Worm (Caenorhabditis elegans) whole organism, L1 larva: ENCODE results near the gene clec-57.

Experiments
- C34B4.2 ChIP-seq: sonication (generic microtip); optimal IDR thresholded peaks from 2 replicates; lab custom pipeline; 2017; ENCODE audit warnings: mild to moderate bottlenecking, missing genetic modification characterization, missing compliant biosample characterization
- F16B12.6 ChIP-seq: fragments of 150-350 bp; optimal IDR thresholded peaks from 2 replicates; lab custom pipeline; 2014; ENCODE audit warnings: missing biosample characterization, missing genetic modification characterization
- Y116A8C.19 ChIP-seq: sonication (generic microtip); optimal IDR thresholded peaks from 2 replicates; lab custom pipeline; 2016; ENCODE audit warnings: missing compliant biosample characterization, missing genetic modification characterization, borderline replicate concordance
- aha-1 ChIP-seq: fragments of 150-350 bp; optimal IDR thresholded peaks from 2 replicates; lab custom pipeline; 2014; ENCODE audit warnings: missing biosample characterization, missing genetic modification characterization
- aly-2 ChIP-seq: fragments of 150-350 bp; optimal IDR thresholded peaks from 2 replicates; lab custom pipeline; 2014; ENCODE audit warnings: missing biosample characterization, missing genetic modification characterization
- ama-1 ChIP-seq: fragments of 150-350 bp; optimal IDR thresholded peaks from 2 replicates; lab custom pipeline; 2014
- blmp-1 ChIP-seq: fragments of 150-350 bp; optimal IDR thresholded peaks from 2 replicates; lab custom pipeline; 2014; ENCODE audit warnings: missing biosample characterization, missing genetic modification characterization
- ceh-8 ChIP-seq: fragments of 200-800 bp; sonication (Bioruptor generic); optimal IDR thresholded peaks from 2 replicates; lab custom pipeline; 2018; ENCODE audit warnings: mild to moderate bottlenecking, missing genetic modification characterization, moderate library complexity, missing compliant biosample characterization
- ceh-82 ChIP-seq, 3 experiments: fragments of 150-350 bp in 1 of 3; sonication (generic microtip) in 2 of 3; optimal IDR thresholded peaks; 2 replicates each; lab custom pipeline; 2014 to 2017; ENCODE audit warnings: missing biosample characterization in 3 of 3, missing genetic modification characterization in 3 of 3
- efl-1 ChIP-seq, 4 experiments: fragments of 150-350 bp; optimal IDR thresholded peaks in 3 of 4; peaks in 1 of 4; 1 replicate in 1 of 4; 2 replicates in 3 of 4; lab custom pipeline; 2014; ENCODE audit warnings: missing biosample characterization in 2 of 4, missing genetic modification characterization in 2 of 4, missing genetic modification reagents in 2 of 4
- egl-13 ChIP-seq: sonication (generic microtip); optimal IDR thresholded peaks from 2 replicates; lab custom pipeline; 2016; ENCODE audit warnings: missing genotype, missing genetic modification reagents, missing genetic modification characterization, missing compliant biosample characterization
- egl-27 ChIP-seq, 2 experiments: fragments of 150-350 bp in 1 of 2; sonication (generic microtip); optimal IDR thresholded peaks; 3 replicates each; lab custom pipeline; 2017 to 2018; ENCODE audit warnings: missing biosample characterization in 2 of 2, missing genetic modification characterization in 2 of 2, missing genetic modification reagents in 2 of 2
- elt-2 ChIP-seq: sonication (generic microtip); optimal IDR thresholded peaks from 2 replicates; lab custom pipeline; 2016; ENCODE audit warnings: missing genetic modification characterization, mild to moderate bottlenecking, inconsistent platforms, missing compliant biosample characterization, missing genetic modification reagents
- elt-3 ChIP-seq, 6 experiments: fragments of 150-350 bp in 1 of 6; sonication (generic microtip); optimal IDR thresholded peaks; 2 replicates each; lab custom pipeline; 2017 to 2018; ENCODE audit warnings: missing biosample characterization in 6 of 6, missing genetic modification characterization in 6 of 6, inconsistent platforms in 1 of 6
- grh-1 ChIP-seq: fragments of 200-800 bp; sonication (Bioruptor generic); IDR thresholded peaks from 2 replicates; pipeline ENCODE4 v1.3.6; 2022; ENCODE audit warnings: missing genetic modification reagents, missing genetic modification characterization, missing compliant biosample characterization
- hlh-4 ChIP-seq: sonication (generic microtip); optimal IDR thresholded peaks from 2 replicates; lab custom pipeline; 2016; ENCODE audit warnings: mild to moderate bottlenecking, missing genetic modification characterization, missing compliant biosample characterization
- jun-1 ChIP-seq: fragments of 150-350 bp; optimal IDR thresholded peaks from 2 replicates; lab custom pipeline; 2014; ENCODE audit warnings: missing biosample characterization, missing genetic modification reagents, missing genetic modification characterization
- lin-13 ChIP-seq: fragments of 150-350 bp; optimal IDR thresholded peaks from 2 replicates; lab custom pipeline; 2014; ENCODE audit warnings: missing biosample characterization, missing genetic modification reagents, missing genetic modification characterization
- lin-14 ChIP-seq: fragments of 200-800 bp; sonication (Bioruptor generic); optimal IDR thresholded peaks from 2 replicates; lab custom pipeline; 2018; ENCODE audit warnings: mild to moderate bottlenecking, missing genetic modification characterization, moderate library complexity, missing compliant biosample characterization
- lin-35 ChIP-seq, 2 experiments: fragments of 150-350 bp; optimal IDR thresholded peaks; 2 replicates each; lab custom pipeline; 2014; ENCODE audit warnings: missing biosample characterization in 2 of 2, missing genetic modification characterization in 2 of 2, missing genetic modification reagents in 2 of 2
- lir-3 ChIP-seq: sonication (generic microtip); optimal IDR thresholded peaks from 2 replicates; lab custom pipeline; 2016; ENCODE audit warnings: mild to moderate bottlenecking, missing genetic modification characterization, moderate library complexity, missing compliant biosample characterization; ENCODE audit not compliant: poor library complexity
- mdl-1 ChIP-seq, 2 experiments: fragments of 150-350 bp; optimal IDR thresholded peaks; 2 replicates each; lab custom pipeline; 2014 to 2017; ENCODE audit warnings: missing biosample characterization in 2 of 2, missing genetic modification characterization in 2 of 2, inconsistent platforms in 1 of 2
- mef-2 ChIP-seq: fragments of 150-350 bp; optimal IDR thresholded peaks from 2 replicates; lab custom pipeline; 2014; ENCODE audit warnings: missing biosample characterization, missing genetic modification characterization
- nhr-11 ChIP-seq: fragments of 150-350 bp; optimal IDR thresholded peaks from 2 replicates; lab custom pipeline; 2014; ENCODE audit warnings: missing biosample characterization, missing genetic modification characterization
- nhr-19 ChIP-seq: fragments of 200-800 bp; sonication (Bioruptor generic); conservative IDR thresholded peaks from 2 replicates; pipeline ENCODE4 v1.3.6; 2022; ENCODE audit warnings: missing genetic modification characterization, missing compliant biosample characterization
- nhr-28 ChIP-seq: fragments of 150-350 bp; optimal IDR thresholded peaks from 2 replicates; lab custom pipeline; 2014; ENCODE audit warnings: missing biosample characterization, missing genetic modification characterization
- nhr-71 ChIP-seq: sonication (generic microtip); optimal IDR thresholded peaks from 2 replicates; lab custom pipeline; 2016; ENCODE audit warnings: mild to moderate bottlenecking, missing genetic modification characterization, moderate library complexity, missing compliant biosample characterization
- nhr-76 ChIP-seq: sonication (generic microtip); optimal IDR thresholded peaks from 2 replicates; lab custom pipeline; 2017; ENCODE audit warnings: missing biosample characterization, missing genetic modification characterization
- nhr-77 ChIP-seq: fragments of 150-350 bp; optimal IDR thresholded peaks from 2 replicates; lab custom pipeline; 2014; ENCODE audit warnings: missing biosample characterization, missing genetic modification characterization
- nhr-84 ChIP-seq: sonication (generic microtip); optimal IDR thresholded peaks from 2 replicates; lab custom pipeline; 2017; ENCODE audit warnings: missing biosample characterization, missing genetic modification characterization
- nhr-85 ChIP-seq: sonication (generic microtip); peaks from one replicate; lab custom pipeline; 2016; ENCODE audit warnings: missing genetic modification characterization, inconsistent platforms, missing compliant biosample characterization
- pag-3 ChIP-seq: sonication (generic microtip); optimal IDR thresholded peaks from 2 replicates; lab custom pipeline; 2017; ENCODE audit warnings: missing genetic modification characterization, mild to moderate bottlenecking, missing compliant biosample characterization, antibody characterized with exemption, borderline replicate concordance; ENCODE audit not compliant: insufficient read depth
- pax-3 ChIP-seq: fragments of 200-800 bp; sonication (Bioruptor generic); optimal IDR thresholded peaks from 2 replicates; lab custom pipeline; 2018; ENCODE audit warnings: mild to moderate bottlenecking, missing genetic modification characterization, moderate library complexity, missing compliant biosample characterization
- pqm-1 ChIP-seq: sonication (generic microtip); optimal IDR thresholded peaks from 3 replicates; lab custom pipeline; 2017; ENCODE audit warnings: missing biosample characterization, missing genetic modification characterization
- rnt-1 ChIP-seq: sonication (generic microtip); optimal IDR thresholded peaks from 2 replicates; lab custom pipeline; 2016; ENCODE audit warnings: mild to moderate bottlenecking, missing genetic modification characterization, moderate library complexity, missing compliant biosample characterization
- sptf-1 ChIP-seq: fragments of 150-350 bp; optimal IDR thresholded peaks from 2 replicates; lab custom pipeline; 2014; ENCODE audit warnings: missing biosample characterization, missing genetic modification characterization
- swsn-7 ChIP-seq: sonication (generic microtip); optimal IDR thresholded peaks from 2 replicates; lab custom pipeline; 2016; ENCODE audit warnings: missing genetic modification characterization, missing compliant biosample characterization
- tlp-1 ChIP-seq: fragments of 150-350 bp; optimal IDR thresholded peaks from 2 replicates; lab custom pipeline; 2014; ENCODE audit warnings: missing biosample characterization, missing genetic modification characterization
- unc-98 ChIP-seq: fragments of 200-800 bp; sonication (Bioruptor generic); IDR thresholded peaks from 2 replicates; pipeline ENCODE4 v1.3.6; 2022; ENCODE audit warnings: missing genetic modification characterization, missing compliant biosample characterization
- vab-15 ChIP-seq: sonication (generic microtip); optimal IDR thresholded peaks from 2 replicates; lab custom pipeline; 2017; ENCODE audit warnings: missing genotype, mild to moderate bottlenecking, missing genetic modification characterization, missing compliant biosample characterization
- xbp-1 ChIP-seq: sonication (generic microtip); optimal IDR thresholded peaks from 2 replicates; lab custom pipeline; 2016; ENCODE audit warnings: missing genetic modification characterization, missing compliant biosample characterization
- zag-1 ChIP-seq: fragments of 150-350 bp; optimal IDR thresholded peaks from 2 replicates; lab custom pipeline; 2014; ENCODE audit warnings: missing biosample characterization, missing genetic modification characterization
- ztf-11 ChIP-seq, 2 experiments: sonication (generic microtip); optimal IDR thresholded peaks; 2 replicates each; lab custom pipeline; 2016 to 2017; ENCODE audit warnings: missing genetic modification characterization in 2 of 2, missing biosample characterization in 1 of 2, missing compliant biosample characterization in 1 of 2

Gene clec-57

ce11 chrV:14503065-14503464, 34.0 kb downstream of the clec-57 start (continued):
- TF ChIP-seq blmp-1 (tag; lab: Kevin White, UChicago) (peak; percentile 88), xbp-1 (tag; lab: Kevin White, UChicago) (no peak), nhr-28 (tag; lab: Kevin White, UChicago) (no peak), nhr-71 (tag; lab: Kevin White, UChicago) (no peak), ama-1 (no peak), zag-1 (tag; lab: Kevin White, UChicago) (no peak), aly-2 (tag; lab: Kevin White, UChicago) (no peak), Y116A8C.19 (tag; lab: Kevin White, UChicago) (no peak), grh-1 (no peak), nhr-85 (tag; lab: Kevin White, UChicago) (peak; percentile 47), nhr-77 (no peak), ceh-82 (tag; optimal IDR thresholded peaks at IDR 0.05; lab: Kevin White, UChicago) (no peak), mdl-1 (tag; optimal IDR thresholded peaks at IDR 0.05; lab: Kevin White, UChicago) (no peak), nhr-76 (tag; lab: Kevin White, UChicago) (no peak), lir-3 (tag; lab: Kevin White, UChicago) (no peak), egl-27 (tag; optimal IDR thresholded peaks at IDR 0.05; lab: Kevin White, UChicago) (no peak), jun-1 (tag; lab: Kevin White, UChicago) (no peak), ceh-8 (GFP tag; lab: Kevin White, UChicago) (no peak), lin-13 (GFP tag; lab: Kevin White, UChicago) (no peak), swsn-7 (tag; lab: Kevin White, UChicago) (no peak), ztf-11 (tag; optimal IDR thresholded peaks at IDR 0.05; lab: Kevin White, UChicago) (no peak), elt-3 (tag; optimal IDR thresholded peaks at IDR 0.05; lab: Kevin White, UChicago) (peak in 1 of 6 experiments; percentile 42), pqm-1 (tag; lab: Kevin White, UChicago) (peak; percentile 15), nhr-84 (tag; lab: Kevin White, UChicago) (no peak), rnt-1 (tag; lab: Kevin White, UChicago) (no peak), pag-3 (no peak), pax-3 (tag; lab: Kevin White, UChicago) (no peak), F16B12.6 (tag; lab: Kevin White, UChicago) (no peak), sptf-1 (tag; lab: Kevin White, UChicago) (no peak), vab-15 (no peak), lin-35 (GFP tag; optimal IDR thresholded peaks at IDR 0.05; lab: Kevin White, UChicago) (peak in 1 of 2 experiments; percentile 51), mef-2 (no peak), hlh-4 (tag; lab: Kevin White, UChicago) (no peak), C34B4.2 (tag; lab: Kevin White, UChicago) (no peak), unc-98 (no peak), tlp-1 (tag; lab: Kevin White, UChicago) (no peak), nhr-19 (GFP tag; lab: Robert Waterston, UW) (no peak)
- TF ChIP-seq, all 84 proteins: peak for 9

ce11 chrV:14504120-14504519, 35.1 kb downstream of the clec-57 start:
- TF ChIP-seq lin-14 (peak; percentile 10), aha-1 (tag; lab: Kevin White, UChicago) (no peak), elt-2 (peak; percentile 19)

- TF ChIP-seq pax-3 (tag; lab: Kevin White, UChicago), result peak; percentile 6
- no peak for TF ChIP-seq egl-13 (tag; lab: Kevin White, UChicago)
- TF ChIP-seq rnt-1 (tag; lab: Kevin White, UChicago), result peak; percentile 20
- TF ChIP-seq swsn-7 (tag; lab: Kevin White, UChicago), result no peak
- TF ChIP-seq nhr-71 (tag; lab: Kevin White, UChicago), result peak; percentile 1
- TF ChIP-seq efl-1 (optimal IDR thresholded peaks at IDR 0.05; lab: Kevin White, UChicago), result no peak
- peak in 1 of 2 experiments; percentile 74 for TF ChIP-seq efl-1 (GFP tag; optimal IDR thresholded peaks at IDR 0.05 in 1 of 2; lab: Kevin White, UChicago)
- no peak for TF ChIP-seq nhr-11
- TF ChIP-seq elt-2, result peak; percentile 17
- peak; percentile 62 for TF ChIP-seq lin-14
These were observed 35.7 kb downstream of the clec-57 start for ce11 chrV:14504774-14505173.
